Comparison of ENCODE assay signal across 1 fruit fly cellular context in the genomic region with DNA sequence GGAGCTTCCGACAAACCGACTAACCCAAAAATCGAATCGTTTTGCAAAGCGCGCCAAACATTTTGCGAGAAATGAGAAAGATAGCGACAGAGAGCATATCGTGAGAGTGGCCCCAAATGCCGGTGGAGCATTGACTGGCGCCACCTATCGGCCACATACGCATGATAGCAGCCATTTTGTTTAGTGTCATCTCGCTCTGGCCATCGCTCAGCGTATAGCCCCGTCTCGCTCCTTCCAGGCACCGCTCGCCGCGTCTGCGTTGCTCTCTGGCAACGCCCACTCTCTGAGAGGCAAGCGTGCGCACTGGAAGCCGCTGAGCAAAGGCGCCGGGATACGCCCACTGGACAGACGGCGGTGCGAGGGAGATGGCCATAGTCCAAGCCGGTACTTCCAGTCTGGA.
TF ChIP-seq lines count a peak whose summit lies in the region.

No protein-coding gene starts in this region.

TF ChIP-seq in whole organism, embryonic, 481 proteins besides CTCF, POLR2A, EP300 and RAD21 (continued from another document):
- no peak for TF ChIP-seq nerfin-2 (GFP tag; IDR thresholded peaks at IDR 0.05; lab: Robert Waterston, UW; ENCODE audit: partially characterized antibody)
- TF ChIP-seq CG10543 (GFP tag; optimal IDR thresholded peaks at IDR 0.05; lab: Kevin White, UChicago), result peak; percentile 35
- TF ChIP-seq unpg (GFP tag; optimal IDR thresholded peaks at IDR 0.05; lab: Kevin White, UChicago), result peak; percentile 36
- no peak for TF ChIP-seq CG3726 (GFP tag; IDR thresholded peaks at IDR 0.05; lab: Robert Waterston, UW)
- TF ChIP-seq CG6683 (GFP tag; optimal IDR thresholded peaks at IDR 0.05; lab: Kevin White, UChicago), result no peak
- no peak for TF ChIP-seq CG8765 (GFP tag; IDR thresholded peaks at IDR 0.05; lab: Robert Waterston, UW)
- no peak for TF ChIP-seq CG8359 (GFP tag; optimal IDR thresholded peaks at IDR 0.05; lab: Kevin White, UChicago; ENCODE audit: borderline replicate concordance)
- no peak for TF ChIP-seq CG11504 (tag; optimal IDR thresholded peaks at IDR 0.05; lab: Kevin White, UChicago)
- TF ChIP-seq Sox100B (GFP tag; optimal IDR thresholded peaks at IDR 0.05; lab: Kevin White, UChicago), result no peak
- TF ChIP-seq Bgb (GFP tag; IDR thresholded peaks at IDR 0.05; lab: Robert Waterston, UW; ENCODE audit: partially characterized antibody), result peak; percentile 61
- TF ChIP-seq corto (GFP tag; optimal IDR thresholded peaks at IDR 0.05; lab: Kevin White, UChicago), result no peak
- no peak for TF ChIP-seq bsh (GFP tag; optimal IDR thresholded peaks at IDR 0.05; lab: Kevin White, UChicago)
- TF ChIP-seq Six4 (GFP tag; optimal IDR thresholded peaks at IDR 0.05; lab: Kevin White, UChicago), result no peak
- no peak for TF ChIP-seq Atf3 (GFP tag; optimal IDR thresholded peaks at IDR 0.05; lab: Kevin White, UChicago)
- TF ChIP-seq fd102C (GFP tag; optimal IDR thresholded peaks at IDR 0.05; lab: Kevin White, UChicago), result no peak
- peak; percentile 12; the same call in 1 of the 3 replicates for TF ChIP-seq Doc3 (GFP tag; IDR thresholded peaks at IDR 0.05; lab: Robert Waterston, UW; ENCODE audit: partially characterized antibody)
- TF ChIP-seq bab2 (GFP tag; optimal IDR thresholded peaks at IDR 0.05; lab: Kevin White, UChicago), result no peak
- TF ChIP-seq Rfx (GFP tag; IDR thresholded peaks at IDR 0.05; lab: Robert Waterston, UW), result peak; percentile 75
- no peak for TF ChIP-seq CG7357 (GFP tag; IDR thresholded peaks at IDR 0.05; lab: Robert Waterston, UW)
- TF ChIP-seq bowl (GFP tag; IDR thresholded peaks at IDR 0.05; lab: Robert Waterston, UW), result peak; percentile 29; the same call in 1 of the 2 replicates
- peak; percentile 22; the same call in 1 of the 2 replicates for TF ChIP-seq E2f1 (GFP tag; IDR thresholded peaks at IDR 0.05; lab: Robert Waterston, UW)
- no peak for TF ChIP-seq gcm2 (GFP tag; optimal IDR thresholded peaks at IDR 0.05; lab: Kevin White, UChicago)
- TF ChIP-seq CG4617 (GFP tag; optimal IDR thresholded peaks at IDR 0.05; lab: Kevin White, UChicago; ENCODE audit: borderline replicate concordance), result no peak
- TF ChIP-seq seq (GFP tag; IDR thresholded peaks at IDR 0.05; lab: Robert Waterston, UW), result peak; percentile 78
- 0 out of 2 replicates have a peak, but pooled peaks have one; percentile 41 for TF ChIP-seq unc-4 (GFP tag; IDR thresholded peaks at IDR 0.05; lab: Robert Waterston, UW; ENCODE audit: partially characterized antibody)
- no peak for TF ChIP-seq dmrt99B (tag; optimal IDR thresholded peaks at IDR 0.05; lab: Kevin White, UChicago)
- TF ChIP-seq CG12942 (GFP tag; optimal IDR thresholded peaks at IDR 0.05; lab: Kevin White, UChicago), result no peak
- peak; percentile 14 for TF ChIP-seq CG6254 (GFP tag; optimal IDR thresholded peaks at IDR 0.05; lab: Kevin White, UChicago)
- peak; percentile 1 for TF ChIP-seq CG33213 (GFP tag; optimal IDR thresholded peaks at IDR 0.05; lab: Kevin White, UChicago)
- TF ChIP-seq CG1024 (GFP tag; IDR thresholded peaks at IDR 0.05; lab: Robert Waterston, UW), result peak; percentile 10; the same call in 1 of the 2 replicates
- no peak for TF ChIP-seq lola (GFP tag; optimal IDR thresholded peaks at IDR 0.05; lab: Kevin White, UChicago)
- TF ChIP-seq rib (GFP tag; IDR thresholded peaks at IDR 0.05; lab: Robert Waterston, UW), result peak; percentile 66; the same call in 1 of the 2 replicates
- no peak for TF ChIP-seq CG13624 (GFP tag; optimal IDR thresholded peaks at IDR 0.05; lab: Kevin White, UChicago)
- no peak for TF ChIP-seq CG15601 (tag; optimal IDR thresholded peaks at IDR 0.05; lab: Kevin White, UChicago)
- TF ChIP-seq CG17385 (GFP tag; optimal IDR thresholded peaks at IDR 0.05; lab: Kevin White, UChicago), result no peak
- TF ChIP-seq lbe (GFP tag; optimal IDR thresholded peaks at IDR 0.05; lab: Kevin White, UChicago), result no peak
- no peak for TF ChIP-seq CG3847 (GFP tag; IDR thresholded peaks at IDR 0.05; lab: Robert Waterston, UW)
- no peak for TF ChIP-seq CG30431 (GFP tag; optimal IDR thresholded peaks at IDR 0.05; lab: Kevin White, UChicago)
- no peak for TF ChIP-seq Mrtf (GFP tag; IDR thresholded peaks at IDR 0.05; lab: Robert Waterston, UW)
- TF ChIP-seq CG34422 (GFP tag; IDR thresholded peaks at IDR 0.05; lab: Robert Waterston, UW), result peak; percentile 73; the same call in 1 of the 3 replicates
- no peak for TF ChIP-seq Sox102F (GFP tag; optimal IDR thresholded peaks at IDR 0.05; lab: Kevin White, UChicago)
- TF ChIP-seq CG2678 (tag; optimal IDR thresholded peaks at IDR 0.05; lab: Kevin White, UChicago), result peak; percentile 3
- no peak for TF ChIP-seq CG8388 (GFP tag; optimal IDR thresholded peaks at IDR 0.05; lab: Kevin White, UChicago)
- no peak for TF ChIP-seq Mad (GFP tag; optimal IDR thresholded peaks at IDR 0.05; lab: Kevin White, UChicago)
- no peak for TF ChIP-seq CG14710 (tag; optimal IDR thresholded peaks at IDR 0.05; lab: Kevin White, UChicago)
- no peak for TF ChIP-seq CG5245 (GFP tag; optimal IDR thresholded peaks at IDR 0.05; lab: Kevin White, UChicago)
- peak; percentile 25 for TF ChIP-seq stwl (tag; optimal IDR thresholded peaks at IDR 0.05; lab: Kevin White, UChicago)
- TF ChIP-seq kni (GFP tag; optimal IDR thresholded peaks at IDR 0.05; lab: Kevin White, UChicago), result peak; percentile 32
- TF ChIP-seq dysf (GFP tag; IDR thresholded peaks at IDR 0.05; lab: Robert Waterston, UW), result peak; percentile 45; the same call in 2 of the 3 replicates
- TF ChIP-seq NC2β (GFP tag; optimal IDR thresholded peaks at IDR 0.05; lab: Kevin White, UChicago), result no peak
- TF ChIP-seq odd (GFP tag; optimal IDR thresholded peaks at IDR 0.05; lab: Kevin White, UChicago), result no peak
- TF ChIP-seq CG8089 (GFP tag; optimal IDR thresholded peaks at IDR 0.05; lab: Kevin White, UChicago), result no peak
- no peak for TF ChIP-seq CG18262 (tag; optimal IDR thresholded peaks at IDR 0.05; lab: Kevin White, UChicago)
- TF ChIP-seq Dll (GFP tag; IDR thresholded peaks at IDR 0.05; lab: Robert Waterston, UW; ENCODE audit: partially characterized antibody), result peak; percentile 39; the same call in 1 of the 4 replicates
- no peak for TF ChIP-seq CG2202 (tag; optimal IDR thresholded peaks at IDR 0.05; lab: Kevin White, UChicago)
- TF ChIP-seq H2.0 (GFP tag; IDR thresholded peaks at IDR 0.05; lab: Robert Waterston, UW), result 0 out of 2 replicates have a peak, but pooled peaks have one; percentile 27
- TF ChIP-seq CG7786 (GFP tag; optimal IDR thresholded peaks at IDR 0.05; lab: Kevin White, UChicago), result no peak
- no peak for TF ChIP-seq tap (tag; optimal IDR thresholded peaks at IDR 0.05; lab: Kevin White, UChicago)
- TF ChIP-seq BEAF-32 (GFP tag; optimal IDR thresholded peaks at IDR 0.05; lab: Kevin White, UChicago), result no peak
- TF ChIP-seq Ravus (GFP tag; IDR thresholded peaks at IDR 0.05; lab: Robert Waterston, UW), result no peak
- TF ChIP-seq CG14667 (GFP tag; IDR thresholded peaks at IDR 0.05; lab: Robert Waterston, UW), result no peak
- peak; percentile 18 for TF ChIP-seq grau (tag; optimal IDR thresholded peaks at IDR 0.05; lab: Kevin White, UChicago)
- no peak for TF ChIP-seq CG12659 (GFP tag; optimal IDR thresholded peaks at IDR 0.05; lab: Kevin White, UChicago)
- TF ChIP-seq psq (GFP tag; optimal IDR thresholded peaks at IDR 0.05; lab: Kevin White, UChicago), result no peak
- TF ChIP-seq CG32772 (GFP tag; IDR thresholded peaks at IDR 0.05; lab: Robert Waterston, UW), result no peak
- peak; percentile 63; the same call in 2 of the 3 replicates for TF ChIP-seq CG34224 (GFP tag; IDR thresholded peaks at IDR 0.05; lab: Robert Waterston, UW; ENCODE audit: partially characterized antibody)
- no peak for TF ChIP-seq Ets97D (GFP tag; optimal IDR thresholded peaks at IDR 0.05; lab: Kevin White, UChicago)
- TF ChIP-seq CG14860 (GFP tag; IDR thresholded peaks at IDR 0.05; lab: Robert Waterston, UW; ENCODE audit: partially characterized antibody), result no peak
- TF ChIP-seq Myb (GFP tag; optimal IDR thresholded peaks at IDR 0.05; lab: Kevin White, UChicago), result no peak
- no peak for TF ChIP-seq bcd (GFP tag; optimal IDR thresholded peaks at IDR 0.05; lab: Kevin White, UChicago)
- TF ChIP-seq CG10274 (GFP tag; optimal IDR thresholded peaks at IDR 0.05; lab: Kevin White, UChicago), result no peak
- peak; percentile 65 for TF ChIP-seq HmgD (GFP tag; optimal IDR thresholded peaks at IDR 0.05; lab: Kevin White, UChicago)
- no peak for TF ChIP-seq Usf (GFP tag; optimal IDR thresholded peaks at IDR 0.05; lab: Kevin White, UChicago)
- no peak for TF ChIP-seq sens (GFP tag; lab: Kevin White, UChicago)
- no peak for TF ChIP-seq CG43689 (GFP tag; IDR thresholded peaks at IDR 0.05; lab: Robert Waterston, UW)
- no peak for TF ChIP-seq CG10565 (GFP tag; optimal IDR thresholded peaks at IDR 0.05; lab: Kevin White, UChicago)
- TF ChIP-seq CG15479 (GFP tag; optimal IDR thresholded peaks at IDR 0.05; lab: Kevin White, UChicago), result no peak
- no peak for TF ChIP-seq hbn (GFP tag; IDR thresholded peaks at IDR 0.05; lab: Robert Waterston, UW; ENCODE audit: partially characterized antibody)
- no peak for TF ChIP-seq cato (GFP tag; optimal IDR thresholded peaks at IDR 0.05; lab: Kevin White, UChicago; ENCODE audit: borderline replicate concordance)
- no peak for TF ChIP-seq Fer1 (GFP tag; optimal IDR thresholded peaks at IDR 0.05; lab: Kevin White, UChicago)
- no peak for TF ChIP-seq HHEX (GFP tag; optimal IDR thresholded peaks at IDR 0.05; lab: Kevin White, UChicago)
